Worm (Caenorhabditis elegans) whole organism, dauer: Measurements from ENCODE around the gene T12A2.21.

ENCODE experiments used
- unc-62 ChIP-seq: sonication (generic microtip); optimal IDR thresholded peaks from 2 replicates; lab custom pipeline; 2017; ENCODE audit warnings: missing biosample characterization, missing genetic modification reagents, missing genetic modification characterization

T12A2.21 gene

DNA sequence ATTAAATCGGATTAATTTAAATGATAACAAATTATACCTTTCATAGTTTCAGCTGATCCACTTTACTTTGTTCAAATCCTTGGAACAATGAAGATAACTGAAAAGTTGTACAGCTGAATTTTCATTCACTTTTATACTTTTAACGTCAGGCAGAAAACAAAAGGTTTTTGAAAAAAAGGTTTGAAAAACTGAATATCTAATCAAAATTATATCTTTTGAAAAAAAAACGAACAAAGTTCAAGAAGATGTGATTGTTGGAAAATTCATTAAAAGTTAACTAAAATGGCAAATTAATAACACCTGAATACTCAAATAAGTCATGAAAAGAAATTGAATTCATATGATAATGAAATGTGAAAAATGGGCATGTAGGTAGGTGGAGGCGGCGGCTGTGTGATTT, at the start of gene T12A2.21:
Gene T12A2.21 (minus strand): TSS at position 101 of the 400 bp plus-strand sequence.
- no peak for TF ChIP-seq unc-62 (GFP tag; lab: Kevin White, UChicago)

DNA sequence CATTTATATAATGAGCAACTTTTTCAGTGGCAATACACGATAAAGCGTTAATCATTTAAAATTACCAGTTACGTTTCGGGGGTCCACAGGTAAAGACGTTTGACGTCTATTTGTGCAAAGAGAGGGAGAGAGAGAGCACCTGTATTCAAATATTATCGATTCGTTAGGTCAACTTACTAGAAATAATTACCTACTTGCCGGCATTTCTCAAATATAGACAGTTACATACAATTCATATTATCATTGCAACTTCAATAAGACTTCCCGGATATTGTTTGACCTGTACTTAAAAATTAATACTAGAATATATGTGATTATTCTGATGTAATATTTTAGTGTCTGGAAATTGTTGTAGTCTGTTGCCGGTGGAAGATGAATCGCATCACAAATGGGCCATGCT, 49.3 kb upstream of the T12A2.21 start, which contains the start of gene gadr-3:
Gene gadr-3 (minus strand): TSS at position 101 of the 400 bp plus-strand sequence.
- no peak for TF ChIP-seq unc-62 (GFP tag; lab: Kevin White, UChicago)

DNA sequence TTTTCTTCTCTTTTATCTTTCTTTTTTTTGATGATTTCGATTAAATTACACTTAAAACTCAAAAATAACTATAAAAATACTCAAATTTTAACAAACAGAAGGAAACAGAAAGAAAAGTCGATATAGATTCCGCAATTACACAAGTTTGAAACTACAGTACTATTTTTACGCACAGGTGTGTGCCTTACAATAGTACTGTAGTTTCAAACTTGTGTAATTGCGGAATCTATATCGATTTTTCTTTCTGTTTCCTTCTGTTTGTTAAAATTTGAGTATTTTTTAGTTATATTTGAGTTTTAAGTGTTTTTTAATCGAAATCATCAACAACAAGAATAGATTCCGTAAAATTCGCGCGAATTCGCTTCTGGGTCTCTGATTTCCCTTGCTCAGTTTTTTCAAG, 46.5 kb upstream of the T12A2.21 start:
- TF ChIP-seq unc-62 (GFP tag; lab: Kevin White, UChicago): no peak

DNA sequence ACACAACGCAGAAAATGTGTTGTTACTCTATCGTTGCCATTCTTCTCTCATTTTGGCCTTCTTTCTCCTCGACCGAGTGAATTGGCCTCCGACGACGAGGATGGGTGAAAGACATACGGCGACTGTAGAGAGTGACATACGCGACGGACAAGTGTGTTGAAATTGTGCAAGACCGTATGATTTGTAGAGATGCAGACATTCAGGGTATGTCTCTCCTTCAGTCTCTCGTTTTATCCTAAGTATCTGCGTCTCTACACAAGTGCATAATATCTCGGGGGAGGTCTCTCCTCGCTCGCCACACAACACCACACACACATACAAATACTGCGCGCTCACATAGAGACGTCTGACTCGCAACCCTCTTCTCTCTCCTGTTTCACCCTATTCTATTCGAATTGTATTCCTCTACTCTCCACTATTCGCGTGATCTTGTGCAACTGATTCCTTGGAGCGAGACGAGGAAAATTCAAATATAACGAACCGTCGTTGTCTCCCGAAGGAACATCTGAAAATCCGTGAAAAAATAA, 43.6 kb upstream of the T12A2.21 start, which contains the start of gene hmg-1.2:
Gene hmg-1.2 (plus strand): TSS at position 311 of the 527 bp plus-strand sequence.
- no peak for TF ChIP-seq unc-62 (GFP tag; lab: Kevin White, UChicago)

DNA sequence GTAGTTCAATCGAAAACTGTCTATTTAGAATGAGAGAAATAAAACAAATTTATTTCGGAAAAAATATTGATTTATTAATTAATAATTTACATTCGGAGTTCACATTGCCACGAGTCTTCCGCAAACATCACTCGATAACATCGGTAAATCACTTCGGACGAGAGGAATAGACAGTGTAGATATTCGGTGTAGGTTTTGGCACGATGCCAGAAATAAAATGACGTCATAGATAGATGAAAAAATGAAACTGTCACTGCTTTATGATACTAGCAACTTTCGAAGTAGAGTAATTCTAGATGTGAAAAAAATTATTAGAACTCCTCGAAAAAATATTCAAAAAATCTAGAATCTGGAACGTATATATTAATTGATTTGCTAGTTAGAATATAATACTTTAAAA, 42.9 kb upstream of the T12A2.21 start:
- no peak for TF ChIP-seq unc-62 (GFP tag; lab: Kevin White, UChicago)

DNA sequence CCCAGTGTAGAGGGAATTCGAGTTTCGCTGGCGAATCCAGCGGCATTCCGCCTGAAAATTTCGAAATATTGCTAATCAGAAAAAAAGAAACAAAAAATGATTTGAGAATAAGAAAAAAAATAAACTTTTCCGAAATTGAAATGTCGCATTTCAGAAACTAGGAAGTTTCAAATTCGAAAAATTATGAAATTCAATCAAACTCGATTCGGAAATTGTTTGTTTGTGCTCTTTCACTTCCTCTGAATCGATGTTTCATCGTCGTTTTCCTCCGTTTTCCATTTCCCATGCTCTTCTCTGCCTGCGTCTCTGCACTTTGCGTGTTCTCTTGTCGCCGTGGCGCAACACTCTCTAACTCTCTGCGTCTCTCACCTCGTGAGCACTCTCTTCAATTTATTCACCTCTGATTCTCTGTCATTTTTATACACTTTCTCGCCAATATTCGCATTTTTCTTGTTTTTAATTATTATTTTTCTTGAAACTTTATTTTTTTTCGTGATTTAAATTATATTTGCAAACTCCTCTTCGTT, 41.8 kb upstream of the T12A2.21 start, which contains the start of gene C18F10.7:
Gene C18F10.7 (minus strand): TSS at position 51 of the 527 bp plus-strand sequence.
- TF ChIP-seq unc-62 (GFP tag; lab: Kevin White, UChicago): no peak

DNA sequence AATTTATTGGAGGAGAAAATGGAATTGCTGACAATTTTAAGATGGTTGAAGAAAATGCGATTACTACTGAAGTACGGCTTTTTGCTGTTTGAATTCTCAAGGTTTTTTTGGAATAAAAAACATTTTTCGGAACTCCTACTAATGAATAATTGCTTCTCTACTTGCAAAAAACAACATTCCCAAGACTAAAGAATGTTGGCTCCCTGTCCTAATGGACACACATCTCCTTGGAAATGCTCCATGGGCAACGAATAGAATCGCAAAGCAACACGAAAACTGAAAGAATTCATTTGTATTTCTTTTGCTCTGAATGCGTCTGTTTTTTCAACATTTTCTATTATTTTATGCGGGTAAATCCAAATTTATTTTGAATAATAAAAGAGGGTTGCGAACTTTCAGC, 36.3 kb upstream of the T12A2.21 start, which contains the start of gene C18F10.2:
Gene C18F10.2 (plus strand): TSS at position 301 of the 400 bp plus-strand sequence.
- no peak for TF ChIP-seq unc-62 (GFP tag; lab: Kevin White, UChicago)

DNA sequence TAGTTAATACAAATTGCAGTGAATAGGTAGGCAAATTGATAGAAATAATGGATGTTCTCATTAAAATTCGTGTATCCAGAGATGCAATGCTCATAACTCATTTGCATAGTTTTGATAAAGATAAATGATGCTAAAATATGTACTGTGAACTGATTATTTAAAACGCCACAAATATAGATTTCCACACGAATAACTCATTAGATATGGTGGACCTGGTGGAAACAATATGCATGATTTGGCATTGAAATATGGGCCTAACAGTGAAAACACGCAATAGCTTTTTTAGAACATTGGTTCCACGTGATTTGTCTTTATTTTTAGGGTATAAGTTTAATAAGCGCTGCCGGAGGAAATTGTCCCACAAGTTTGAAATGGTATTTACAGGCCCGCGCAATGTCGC, 33.7 kb upstream of the T12A2.21 start, which contains the start of gene srg-3:
Gene srg-3 (minus strand): TSS at position 101 of the 400 bp plus-strand sequence.
- TF ChIP-seq unc-62 (GFP tag; lab: Kevin White, UChicago): no peak

DNA sequence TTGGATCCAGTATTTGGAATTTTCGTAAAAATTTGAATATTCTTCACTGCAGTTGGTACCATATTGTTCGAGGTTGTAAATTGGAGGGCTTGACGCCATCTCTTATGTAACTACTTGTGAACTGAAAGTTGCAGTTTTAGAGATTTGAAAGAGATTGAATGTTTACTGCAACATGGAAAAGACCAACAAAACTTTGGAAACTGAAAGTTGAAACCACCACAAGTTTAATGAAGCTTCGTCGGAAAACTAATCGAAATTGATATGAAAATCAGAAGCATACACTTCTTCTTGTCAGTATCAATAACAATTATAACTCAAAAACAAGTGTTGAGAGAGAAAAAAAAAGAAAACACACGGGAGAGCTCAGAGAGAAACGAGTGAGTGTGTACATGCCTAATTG, 31.5 kb upstream of the T12A2.21 start, which contains the start of gene srg-7:
Gene srg-7 (minus strand): TSS at position 101 of the 400 bp plus-strand sequence.
- no peak for TF ChIP-seq unc-62 (GFP tag; lab: Kevin White, UChicago)

DNA sequence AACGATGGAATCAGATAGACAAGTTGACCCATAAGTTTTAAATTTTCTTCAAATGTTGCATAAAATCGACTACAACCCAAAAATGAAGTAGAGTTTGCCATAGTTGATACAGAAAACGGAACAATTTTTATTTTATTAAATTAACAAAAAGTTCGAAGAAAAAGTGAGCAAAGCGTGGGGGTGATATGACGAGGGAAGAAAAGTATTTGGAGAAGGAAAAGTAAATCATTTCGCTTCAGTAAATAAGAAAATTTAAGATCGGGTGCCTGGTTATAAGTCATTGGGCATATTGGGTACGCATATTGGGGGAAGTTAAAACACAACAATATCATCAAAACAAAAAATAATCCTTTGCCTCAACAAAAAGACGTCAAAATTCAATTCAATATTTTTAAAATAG, 29.4 kb upstream of the T12A2.21 start, which contains the start of gene srg-6:
Gene srg-6 (minus strand): TSS at position 101 of the 400 bp plus-strand sequence.
- TF ChIP-seq unc-62 (GFP tag; lab: Kevin White, UChicago): no peak

DNA sequence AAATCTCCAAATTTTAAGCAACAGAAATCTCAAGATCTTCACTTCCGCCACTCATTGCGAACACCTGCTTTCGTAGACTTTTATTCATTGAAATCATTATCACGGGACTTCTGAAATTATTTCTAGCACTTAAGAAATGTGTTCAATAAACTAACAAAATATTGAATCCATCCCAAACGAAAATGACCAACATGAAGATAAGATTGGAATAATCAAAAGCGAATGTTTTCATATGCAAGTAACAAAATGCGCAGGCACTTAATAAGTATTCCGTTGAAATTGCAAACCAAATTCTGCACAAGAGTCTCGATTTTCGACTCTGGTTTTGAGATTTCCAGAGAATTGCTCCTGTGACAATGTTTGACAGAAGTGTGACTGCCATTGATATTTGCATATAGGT, 27.9 kb upstream of the T12A2.21 start, which contains the start of gene srg-5:
Gene srg-5 (minus strand): TSS at position 101 of the 400 bp plus-strand sequence.
- no peak for TF ChIP-seq unc-62 (GFP tag; lab: Kevin White, UChicago)

DNA sequence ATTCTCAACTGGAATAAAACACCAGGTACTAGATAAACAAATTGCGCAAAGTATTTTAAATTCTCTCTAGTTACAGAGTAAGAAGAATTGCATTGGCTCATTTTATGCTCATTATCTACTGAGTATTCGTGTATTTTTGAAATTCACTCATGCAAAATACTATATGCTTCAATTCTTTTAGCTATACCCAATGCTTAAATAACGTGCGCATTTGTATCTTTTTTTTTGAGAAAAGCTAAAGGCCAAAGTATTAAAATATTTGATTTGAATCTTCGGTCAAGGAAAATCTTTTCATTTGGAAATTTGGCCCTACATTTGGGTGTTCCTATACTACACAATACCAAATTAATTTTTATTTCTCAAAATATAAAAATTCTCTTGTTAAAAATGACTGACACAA, 25.4 kb upstream of the T12A2.21 start, which contains the start of gene srg-4:
Gene srg-4 (minus strand): TSS at position 101 of the 400 bp plus-strand sequence.
- no peak for TF ChIP-seq unc-62 (GFP tag; lab: Kevin White, UChicago)

DNA sequence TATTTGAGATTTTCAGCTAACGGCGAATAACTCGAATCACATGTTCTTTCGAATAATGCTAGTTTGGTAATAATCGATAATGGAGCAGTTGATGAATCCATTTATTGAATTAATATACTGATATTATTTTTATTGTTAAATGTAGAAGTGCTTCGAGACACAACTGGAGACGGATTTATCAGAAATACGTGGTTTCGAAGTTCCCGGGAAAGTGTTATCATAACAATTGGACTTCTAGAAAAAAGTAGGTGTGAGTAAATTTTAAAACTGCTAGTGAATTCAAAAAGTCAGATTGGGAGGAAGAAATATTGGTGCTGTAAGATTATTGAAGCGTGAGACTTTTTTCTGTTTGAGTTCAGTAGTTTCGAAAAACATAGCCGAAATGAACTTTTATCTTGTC, 23.6 kb upstream of the T12A2.21 start, which contains the start of gene srg-2:
Gene srg-2 (minus strand): TSS at position 101 of the 400 bp plus-strand sequence.
- TF ChIP-seq unc-62 (GFP tag; lab: Kevin White, UChicago): no peak

DNA sequence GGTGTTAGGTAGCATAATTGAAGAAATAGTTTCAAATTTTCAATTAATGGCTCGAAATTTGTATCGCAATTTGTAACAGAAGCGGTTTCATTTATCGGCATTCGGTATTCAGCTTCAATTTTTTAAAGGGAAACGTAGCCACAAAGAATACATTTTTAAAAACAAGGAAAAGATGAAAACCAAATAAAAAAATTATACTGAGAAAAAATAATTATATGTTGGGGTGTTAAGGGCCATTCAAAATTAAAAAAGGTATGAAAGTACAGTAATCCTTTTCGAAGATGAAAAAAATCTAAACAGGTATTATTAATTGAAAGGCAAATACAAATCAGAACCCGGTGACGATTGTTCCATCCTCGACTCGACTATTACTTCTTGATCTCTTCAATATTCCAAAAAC, 21.7 kb upstream of the T12A2.21 start, which contains the start of gene srg-1:
Gene srg-1 (minus strand): TSS at position 101 of the 400 bp plus-strand sequence.
- no peak for TF ChIP-seq unc-62 (GFP tag; lab: Kevin White, UChicago)

DNA sequence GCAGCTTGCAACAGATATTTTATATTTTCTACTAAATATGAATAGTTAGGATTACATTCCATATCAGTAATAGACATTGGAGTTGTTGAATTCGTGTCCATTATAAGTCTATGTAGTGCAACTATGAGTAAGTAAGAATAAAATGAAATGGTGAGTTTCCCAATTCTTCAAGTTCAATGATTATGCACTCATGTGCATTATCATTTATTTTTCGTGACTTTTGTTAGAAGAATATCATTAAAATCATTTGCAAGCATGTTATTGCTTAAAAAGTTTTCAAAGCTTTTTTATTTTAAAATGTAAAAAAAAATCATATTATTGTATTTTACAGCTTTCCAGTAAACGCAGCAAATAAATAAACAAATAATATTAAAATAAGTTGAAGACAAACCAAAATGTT, 20.1 kb upstream of the T12A2.21 start, which contains the start of gene srg-9:
Gene srg-9 (minus strand): TSS at position 101 of the 400 bp plus-strand sequence.
- no peak for TF ChIP-seq unc-62 (GFP tag; lab: Kevin White, UChicago)

DNA sequence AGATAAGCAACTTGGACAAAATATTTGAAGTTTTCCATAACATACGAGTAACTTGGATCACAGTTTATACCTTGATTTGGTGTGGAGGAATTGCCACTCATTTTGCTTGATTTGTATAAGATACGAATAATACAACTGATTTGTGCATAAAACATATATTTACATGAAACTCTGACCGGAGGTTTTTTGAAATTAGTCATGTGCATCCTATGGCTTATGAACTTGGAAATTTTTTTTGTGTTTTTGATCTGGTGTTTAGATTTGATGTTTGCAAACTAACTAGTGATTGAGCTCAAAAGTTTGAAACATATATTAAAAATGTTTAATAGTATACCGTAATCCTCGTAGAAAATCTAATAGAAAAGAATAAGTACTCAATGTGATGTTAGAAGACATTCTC, 18.2 kb upstream of the T12A2.21 start, which contains the start of gene srg-8:
Gene srg-8 (minus strand): TSS at position 101 of the 400 bp plus-strand sequence.
- TF ChIP-seq unc-62 (GFP tag; lab: Kevin White, UChicago): no peak
